Fruit fly (Drosophila melanogaster) whole organism, embryonic: Measurements from ENCODE around the gene Naa80.
A peak's percentile ranks its signal among the peaks of the same experiment; 100 is the strongest.

Experiments used
- Ada2b ChIP-seq: fragments of 200-800 bp; sonication (Bioruptor generic); IDR thresholded peaks from 2 replicates; pipeline ENCODE4 v1.3.6; 2022; ENCODE audit warnings: missing biosample characterization, missing genetic modification characterization
- Antp ChIP-seq: fragments of 200-800 bp; sonication (Bioruptor generic); optimal IDR thresholded peaks from 3 replicates; lab custom pipeline; 2016; ENCODE audit warnings: missing biosample characterization, missing genetic modification characterization
- B-H2 ChIP-seq: fragments of 200-800 bp; sonication (Bioruptor generic); optimal IDR thresholded peaks from 2 replicates; lab custom pipeline; 2018; ENCODE audit warnings: missing biosample characterization, mild to moderate bottlenecking, missing genetic modification characterization
- Bteb2 ChIP-seq: fragments of 200-800 bp; sonication (Bioruptor generic); optimal IDR thresholded peaks from 2 replicates; lab custom pipeline; 2016; ENCODE audit warnings: missing biosample characterization, missing genetic modification characterization
- CG10267 ChIP-seq: fragments of 200-800 bp; sonication (Bioruptor generic); optimal IDR thresholded peaks from 2 replicates; lab custom pipeline; 2018; ENCODE audit warnings: missing biosample characterization, mild to moderate bottlenecking, missing genetic modification characterization, moderate library complexity
- CG10431 ChIP-seq: fragments of 200-800 bp; sonication (Bioruptor generic); optimal IDR thresholded peaks from 3 replicates; lab custom pipeline; 2018; ENCODE audit warnings: missing biosample characterization, mild to moderate bottlenecking, missing genetic modification characterization
- CG10543 ChIP-seq: fragments of 200-800 bp; sonication (Bioruptor generic); optimal IDR thresholded peaks from 3 replicates; lab custom pipeline; 2017; ENCODE audit warnings: missing biosample characterization, mild to moderate bottlenecking, missing genetic modification characterization, moderate library complexity
- CG10979 ChIP-seq: fragments of 200-800 bp; sonication (Bioruptor generic); optimal IDR thresholded peaks from 2 replicates; lab custom pipeline; 2018; ENCODE audit warnings: missing biosample characterization, mild to moderate bottlenecking, missing genetic modification characterization, moderate library complexity
- CG12391 ChIP-seq: fragments of 200-800 bp; sonication (Bioruptor generic); optimal IDR thresholded peaks from 3 replicates; lab custom pipeline; 2018; ENCODE audit warnings: missing biosample characterization, mild to moderate bottlenecking, missing genetic modification characterization, moderate library complexity
- CG13775 ChIP-seq: fragments of 200-800 bp; sonication (Bioruptor generic); optimal IDR thresholded peaks from 3 replicates; lab custom pipeline; 2017; ENCODE audit warnings: missing biosample characterization, mild to moderate bottlenecking, missing genetic modification characterization
- CG14441 ChIP-seq: fragments of 200-800 bp; sonication (Bioruptor generic); IDR thresholded peaks from 2 replicates; pipeline ENCODE4 v1.3.6; 2022; ENCODE audit warnings: missing biosample characterization, missing genetic modification characterization
- CG15479 ChIP-seq: fragments of 200-800 bp; sonication (Bioruptor generic); optimal IDR thresholded peaks from 3 replicates; lab custom pipeline; 2019; ENCODE audit warnings: missing biosample characterization, mild to moderate bottlenecking, missing genetic modification characterization, moderate library complexity
- CG17568 ChIP-seq: fragments of 200-800 bp; sonication (Bioruptor generic); optimal IDR thresholded peaks from 2 replicates; lab custom pipeline; 2018; ENCODE audit warnings: missing biosample characterization, mild to moderate bottlenecking, missing genetic modification characterization, moderate library complexity
- CG2889 ChIP-seq: fragments of 200-800 bp; sonication (Bioruptor generic); IDR thresholded peaks from 3 replicates; pipeline ENCODE4 v1.3.6; 2022; ENCODE audit warnings: missing biosample characterization, missing genetic modification characterization
- CG32767 ChIP-seq: fragments of 200-800 bp; sonication (Bioruptor generic); IDR thresholded peaks from 2 replicates; pipeline ENCODE4 v1.3.6; 2022; ENCODE audit warnings: missing biosample characterization, missing genetic modification characterization
- CG34376 ChIP-seq: fragments of 200-800 bp; sonication (Bioruptor generic); optimal IDR thresholded peaks from 2 replicates; lab custom pipeline; 2018; ENCODE audit warnings: missing biosample characterization, mild to moderate bottlenecking, missing genetic modification characterization
- CG3847 ChIP-seq: fragments of 200-800 bp; sonication (Bioruptor generic); IDR thresholded peaks from 2 replicates; pipeline ENCODE4 v1.3.6; 2022; ENCODE audit warnings: missing biosample characterization, missing genetic modification characterization
- CG4360 ChIP-seq: fragments of 200-800 bp; sonication (Bioruptor generic); IDR thresholded peaks from 2 replicates; pipeline ENCODE4 v1.3.6; 2022; ENCODE audit warnings: missing biosample characterization, missing genetic modification characterization
- CG9797 ChIP-seq: fragments of 200-800 bp; sonication (Bioruptor generic); optimal IDR thresholded peaks from 3 replicates; lab custom pipeline; 2018; ENCODE audit warnings: missing biosample characterization, mild to moderate bottlenecking, missing genetic modification characterization
- CoRest ChIP-seq: fragments of 200-800 bp; sonication (Bioruptor generic); optimal IDR thresholded peaks from 3 replicates; lab custom pipeline; 2018; ENCODE audit warnings: missing biosample characterization, mild to moderate bottlenecking, missing genetic modification characterization, moderate library complexity
- D19B ChIP-seq: fragments of 200-800 bp; sonication (Bioruptor generic); optimal IDR thresholded peaks from 2 replicates; lab custom pipeline; 2017; ENCODE audit warnings: missing biosample characterization, mild to moderate bottlenecking, missing genetic modification characterization
- Dp ChIP-seq: fragments of 200-800 bp; sonication (Bioruptor generic); optimal IDR thresholded peaks from 2 replicates; lab custom pipeline; 2018; ENCODE audit warnings: missing biosample characterization, mild to moderate bottlenecking, missing genetic modification characterization, moderate library complexity
- Dref ChIP-seq: fragments of 200-800 bp; sonication (Bioruptor generic); IDR thresholded peaks from 2 replicates; pipeline ENCODE4 v1.3.6; 2022; ENCODE audit warnings: missing biosample characterization, missing genetic modification characterization
- Drgx ChIP-seq: fragments of 200-800 bp; sonication (Bioruptor generic); IDR thresholded peaks from 2 replicates; pipeline ENCODE4 v1.3.6; 2022; ENCODE audit warnings: missing biosample characterization, missing genetic modification characterization
- E2f1 ChIP-seq: fragments of 200-800 bp; sonication (Bioruptor generic); IDR thresholded peaks from 2 replicates; pipeline ENCODE4 v1.3.6; 2022; ENCODE audit warnings: missing biosample characterization, missing genetic modification characterization
- Ets65A ChIP-seq: fragments of 200-800 bp; sonication (Bioruptor generic); peaks from one replicate; lab custom pipeline; 2016; ENCODE audit warnings: missing biosample characterization, missing genetic modification characterization
- Gsc ChIP-seq: fragments of 200-800 bp; sonication (Bioruptor generic); IDR thresholded peaks from 2 replicates; pipeline ENCODE4 v1.3.6; 2022; ENCODE audit warnings: missing biosample characterization, missing genetic modification characterization
- H15 ChIP-seq: fragments of 200-800 bp; sonication (Bioruptor generic); IDR thresholded peaks from 3 replicates; pipeline ENCODE4 v1.3.6; 2022; ENCODE audit warnings: missing biosample characterization, missing genetic modification characterization
- MBD-R2 ChIP-seq: fragments of 200-800 bp; sonication (Bioruptor generic); IDR thresholded peaks from 2 replicates; pipeline ENCODE4 v1.3.6; 2022; ENCODE audit warnings: missing biosample characterization, missing genetic modification characterization
- MESR4 ChIP-seq: fragments of 200-800 bp; sonication (Bioruptor generic); optimal IDR thresholded peaks from 2 replicates; lab custom pipeline; 2018; ENCODE audit warnings: missing biosample characterization, mild to moderate bottlenecking, missing genetic modification characterization, moderate library complexity
- NC2β ChIP-seq: fragments of 200-800 bp; sonication (Bioruptor generic); optimal IDR thresholded peaks from 2 replicates; lab custom pipeline; 2016; ENCODE audit warnings: missing biosample characterization, missing genetic modification characterization
- NK7.1 ChIP-seq: fragments of 200-800 bp; sonication (Bioruptor generic); optimal IDR thresholded peaks from 3 replicates; lab custom pipeline; 2016; ENCODE audit warnings: missing biosample characterization, missing genetic modification characterization
- PHDP ChIP-seq: fragments of 200-800 bp; sonication (Bioruptor generic); optimal IDR thresholded peaks from 3 replicates; lab custom pipeline; 2018; ENCODE audit warnings: missing biosample characterization, mild to moderate bottlenecking, missing genetic modification characterization, moderate library complexity
- Spps ChIP-seq: fragments of 200-800 bp; sonication (Bioruptor generic); optimal IDR thresholded peaks from 2 replicates; lab custom pipeline; 2018; ENCODE audit warnings: missing biosample characterization, mild to moderate bottlenecking, missing genetic modification characterization
- Sry-δ ChIP-seq: fragments of 200-800 bp; sonication (Bioruptor generic); optimal IDR thresholded peaks from 2 replicates; lab custom pipeline; 2016; ENCODE audit warnings: missing biosample characterization, missing genetic modification characterization
- YL-1 ChIP-seq: fragments of 200-800 bp; sonication (Bioruptor generic); optimal IDR thresholded peaks from 3 replicates; lab custom pipeline; 2017; ENCODE audit warnings: missing biosample characterization, mild to moderate bottlenecking, missing genetic modification characterization
- dm ChIP-seq: fragments of 200-800 bp; sonication (Bioruptor generic); optimal IDR thresholded peaks from 3 replicates; lab custom pipeline; 2016; ENCODE audit warnings: missing biosample characterization, missing genetic modification characterization
- en ChIP-seq: fragments of 200-800 bp; sonication (Bioruptor generic); optimal IDR thresholded peaks from 2 replicates; lab custom pipeline; 2016; ENCODE audit warnings: missing biosample characterization, missing genetic modification characterization
- fd3F ChIP-seq: fragments of 200-800 bp; sonication (Bioruptor generic); optimal IDR thresholded peaks from 2 replicates; lab custom pipeline; 2018; ENCODE audit warnings: missing biosample characterization, mild to moderate bottlenecking, missing genetic modification characterization, moderate library complexity
- hbn ChIP-seq: fragments of 200-800 bp; sonication (Bioruptor generic); IDR thresholded peaks from 2 replicates; pipeline ENCODE4 v1.3.6; 2022; ENCODE audit warnings: missing biosample characterization, missing genetic modification characterization; ENCODE audit not compliant: partially characterized antibody
- hth ChIP-seq: fragments of >200 bp; optimal IDR thresholded peaks from 2 replicates; lab custom pipeline; 2017; ENCODE audit warnings: inconsistent platforms
- ken ChIP-seq: fragments of 200-800 bp; sonication (Bioruptor generic); IDR thresholded peaks from 3 replicates; pipeline ENCODE4 v1.3.6; 2022; ENCODE audit warnings: missing biosample characterization, missing genetic modification characterization
- nerfin-1 ChIP-seq: fragments of 200-800 bp; sonication (Bioruptor generic); optimal IDR thresholded peaks from 3 replicates; lab custom pipeline; 2019; ENCODE audit warnings: missing biosample characterization, mild to moderate bottlenecking, missing genetic modification characterization, moderate library complexity
- pfk ChIP-seq: fragments of 200-800 bp; sonication (Bioruptor generic); optimal IDR thresholded peaks from 2 replicates; lab custom pipeline; 2018; ENCODE audit warnings: missing biosample characterization, mild to moderate bottlenecking, missing genetic modification characterization, moderate library complexity
- pnt ChIP-seq: fragments of 200-800 bp; sonication (Bioruptor generic); optimal IDR thresholded peaks from 3 replicates; lab custom pipeline; 2016; ENCODE audit warnings: missing biosample characterization, missing genetic modification characterization
- scrt ChIP-seq: fragments of 200-800 bp; sonication (Bioruptor generic); optimal IDR thresholded peaks from 2 replicates; lab custom pipeline; 2018; ENCODE audit warnings: missing biosample characterization, mild to moderate bottlenecking, missing genetic modification characterization, moderate library complexity
- sqz ChIP-seq: fragments of 200-800 bp; sonication (Bioruptor generic); optimal IDR thresholded peaks from 3 replicates; lab custom pipeline; 2018; ENCODE audit warnings: missing biosample characterization, mild to moderate bottlenecking, missing genetic modification characterization
- tll ChIP-seq, 2 experiments: fragments of 200-800 bp in 1 of 2; fragments of >200 bp in 1 of 2; sonication (Bioruptor generic) in 1 of 2; optimal IDR thresholded peaks; 2 replicates each; lab custom pipeline; 2017 to 2019; ENCODE audit warnings: missing biosample characterization in 2 of 2, missing genetic modification characterization in 2 of 2, mild to moderate bottlenecking in 1 of 2, moderate library complexity in 1 of 2
- trem ChIP-seq: fragments of 200-800 bp; optimal IDR thresholded peaks from 3 replicates; lab custom pipeline; 2019; ENCODE audit warnings: missing biosample characterization, mild to moderate bottlenecking, missing genetic modification characterization, moderate library complexity
- trh ChIP-seq: fragments of 200-800 bp; sonication (Bioruptor generic); optimal IDR thresholded peaks from 2 replicates; lab custom pipeline; 2016; ENCODE audit warnings: missing biosample characterization, missing genetic modification characterization
- vnd ChIP-seq: fragments of 200-800 bp; sonication (Bioruptor generic); IDR thresholded peaks from 3 replicates; pipeline ENCODE4 v1.3.6; 2022; ENCODE audit warnings: missing biosample characterization, missing genetic modification characterization; ENCODE audit not compliant: partially characterized antibody
- zen2 ChIP-seq: fragments of 200-800 bp; sonication (Bioruptor generic); IDR thresholded peaks from 3 replicates; pipeline ENCODE4 v1.3.6; 2022; ENCODE audit warnings: missing biosample characterization, missing genetic modification characterization; ENCODE audit not compliant: partially characterized antibody

The Naa80 gene

dm6 chr3R:9756187-9756586 lies 11.4 kb upstream of the Naa80 start, which contains the start of the genes Alg12 and Rpt3R (continued):
- TF ChIP-seq CG32767 (GFP tag; lab: Robert Waterston, UW) (no peak), Antp (GFP tag; lab: Kevin White, UChicago) (no peak), CG15479 (GFP tag; lab: Kevin White, UChicago) (no peak), CG9797 (GFP tag; lab: Kevin White, UChicago) (no peak), CG10543 (GFP tag; lab: Kevin White, UChicago) (no peak), CG4360 (peak; percentile 27; the same call in 1 of the 2 replicates), B-H2 (no peak), H15 (GFP tag; lab: Robert Waterston, UW) (no peak), hth (lab: Kevin White, UChicago) (no peak), CG34376 (GFP tag; lab: Kevin White, UChicago) (no peak), Gsc (GFP tag; lab: Robert Waterston, UW) (no peak), Ets65A (GFP tag; lab: Kevin White, UChicago) (no peak), E2f1 (GFP tag; lab: Robert Waterston, UW) (no peak), CG10267 (peak; percentile 11), hbn (GFP tag; lab: Robert Waterston, UW) (peak; percentile 62; the same call in 1 of the 2 replicates), fd3F (no peak), tll (GFP tag; optimal IDR thresholded peaks at IDR 0.05; lab: Kevin White, UChicago) (no peak), Sry-δ (GFP tag; lab: Kevin White, UChicago) (peak; percentile 40), CG13775 (GFP tag; lab: Kevin White, UChicago) (no peak), CG17568 (no peak), NK7.1 (no peak), sqz (GFP tag; lab: Kevin White, UChicago) (no peak), Dref (GFP tag; lab: Robert Waterston, UW) (peak; percentile 58), CG12391 (tag; lab: Kevin White, UChicago) (no peak), dm (no peak), Dp (GFP tag; lab: Kevin White, UChicago) (peak; percentile 62), vnd (GFP tag; lab: Robert Waterston, UW) (0 out of 3 replicates have a peak, but pooled peaks have one; percentile 28), pfk (GFP tag; lab: Kevin White, UChicago) (no peak), Bteb2 (GFP tag; lab: Kevin White, UChicago) (no peak), CG3847 (GFP tag; lab: Robert Waterston, UW) (no peak), zen2 (peak; percentile 8; the same call in 1 of the 3 replicates), D19B (GFP tag; lab: Kevin White, UChicago) (no peak), YL-1 (no peak), Drgx (GFP tag; lab: Robert Waterston, UW) (no peak), scrt (peak; percentile 95), ken (no peak), CG2889 (GFP tag; lab: Robert Waterston, UW) (no peak), nerfin-1 (tag; lab: Kevin White, UChicago) (no peak), Ada2b (GFP tag; lab: Robert Waterston, UW) (no peak), CG10979 (tag; lab: Kevin White, UChicago) (no peak), trem (tag; lab: Kevin White, UChicago) (peak; percentile 36), Spps (tag; lab: Kevin White, UChicago) (no peak), CoRest (tag; lab: Kevin White, UChicago) (no peak), CG14441 (no peak), MESR4 (GFP tag; lab: Kevin White, UChicago) (no peak), trh (GFP tag; lab: Kevin White, UChicago) (no peak), NC2β (GFP tag; lab: Kevin White, UChicago) (no peak), en (GFP tag; lab: Kevin White, UChicago) (no peak), MBD-R2 (GFP tag; lab: Robert Waterston, UW) (peak; percentile 72), pnt (GFP tag; lab: Kevin White, UChicago) (no peak), CG10431 (GFP tag; lab: Kevin White, UChicago) (no peak), PHDP (tag; lab: Kevin White, UChicago) (no peak)
